Worm (Caenorhabditis elegans) whole organism, young adult: Measurements from ENCODE around the gene Y53G8AL.4.

ENCODE experiments used
- F57A8.1 ChIP-seq: fragments of 200-800 bp; sonication (Bioruptor generic); optimal IDR thresholded peaks from 2 replicates; lab custom pipeline; 2018; ENCODE audit warnings: mild to moderate bottlenecking, missing genetic modification characterization, moderate library complexity, missing compliant biosample characterization
- Y67H2A.10 ChIP-seq: fragments of 200-800 bp; sonication (Bioruptor generic); conservative IDR thresholded peaks from 2 replicates; pipeline ENCODE4 v1.3.6; 2022; ENCODE audit warnings: missing genetic modification reagents, missing genetic modification characterization, missing compliant biosample characterization
- ceh-100 ChIP-seq: fragments of 200-800 bp; sonication (Bioruptor generic); IDR thresholded peaks from 2 replicates; pipeline ENCODE4 v1.3.6; 2022; ENCODE audit warnings: missing genetic modification reagents, missing genetic modification characterization, missing compliant biosample characterization
- die-1 ChIP-seq: sonication (generic microtip); optimal IDR thresholded peaks from 2 replicates; lab custom pipeline; 2016; ENCODE audit warnings: missing genotype, mild to moderate bottlenecking, missing genetic modification characterization, missing compliant biosample characterization
- nfya-1 ChIP-seq: sonication (generic microtip); optimal IDR thresholded peaks from 2 replicates; lab custom pipeline; 2017; ENCODE audit warnings: antibody characterized with exemption, missing compliant biosample characterization, missing genetic modification characterization, borderline replicate concordance; ENCODE audit not compliant: insufficient read depth
- nhr-90 ChIP-seq: sonication (generic microtip); optimal IDR thresholded peaks from 2 replicates; lab custom pipeline; 2016; ENCODE audit warnings: missing genotype, mild to moderate bottlenecking, missing genetic modification characterization, missing compliant biosample characterization
- sdz-38 ChIP-seq: sonication (generic microtip); optimal IDR thresholded peaks from 2 replicates; lab custom pipeline; 2016; ENCODE audit warnings: missing genotype, missing genetic modification characterization, missing compliant biosample characterization
- unc-62 ChIP-seq: fragments of 150-350 bp; optimal IDR thresholded peaks from 2 replicates; lab custom pipeline; 2014; ENCODE audit warnings: missing biosample characterization, missing genetic modification reagents, missing genetic modification characterization

- TF ChIP-seq F57A8.1 (GFP tag; lab: Kevin White, UChicago): no peak
- TF ChIP-seq nhr-90 (tag; lab: Kevin White, UChicago): no peak
- TF ChIP-seq ceh-100: no peak
- no peak for TF ChIP-seq Y67H2A.10 (GFP tag; lab: Robert Waterston, UW)
- TF ChIP-seq sdz-38 (tag; lab: Kevin White, UChicago): no peak
- no peak for TF ChIP-seq unc-62 (GFP tag; lab: Kevin White, UChicago)
- TF ChIP-seq nfya-1 (tag; lab: Kevin White, UChicago): no peak
- no peak for TF ChIP-seq die-1
Measured at ce11 chrIII:3200563-3200962, 49.9 kb downstream of the Y53G8AL.4 start.
